Fruit fly (Drosophila melanogaster) whole organism, embryonic: ENCODE data around the gene CG11898.

Experiments
- CG10267 ChIP-seq: fragments of 200-800 bp; sonication (Bioruptor generic); optimal IDR thresholded peaks from 2 replicates; lab custom pipeline; 2018; ENCODE audit warnings: missing biosample characterization, mild to moderate bottlenecking, missing genetic modification characterization, moderate library complexity
- CG10366 ChIP-seq: fragments of 200-800 bp; sonication (Bioruptor generic); IDR thresholded peaks from 2 replicates; pipeline ENCODE4 v1.3.6; 2022; ENCODE audit warnings: missing biosample characterization, missing genetic modification characterization
- CG10565 ChIP-seq: fragments of 200-800 bp; sonication (Bioruptor generic); optimal IDR thresholded peaks from 3 replicates; lab custom pipeline; 2016; ENCODE audit warnings: missing biosample characterization, mild to moderate bottlenecking, missing genetic modification characterization
- CG10959 ChIP-seq: fragments of 200-800 bp; sonication (Bioruptor generic); IDR thresholded peaks from 2 replicates; pipeline ENCODE4 v1.3.6; 2022; ENCODE audit warnings: missing biosample characterization, missing genetic modification characterization
- CG11504 ChIP-seq: fragments of 200-800 bp; sonication (Bioruptor generic); optimal IDR thresholded peaks from 3 replicates; lab custom pipeline; 2019; ENCODE audit warnings: missing biosample characterization, mild to moderate bottlenecking, missing genetic modification characterization, moderate library complexity
- CG11723 ChIP-seq: fragments of 200-800 bp; sonication (Bioruptor generic); optimal IDR thresholded peaks from 2 replicates; lab custom pipeline; 2017; ENCODE audit warnings: missing biosample characterization, mild to moderate bottlenecking, missing genetic modification characterization
- CG12219 ChIP-seq: fragments of 200-800 bp; sonication (Bioruptor generic); optimal IDR thresholded peaks from 3 replicates; lab custom pipeline; 2018; ENCODE audit warnings: missing biosample characterization, mild to moderate bottlenecking, missing genetic modification characterization
- CG12299 ChIP-seq: fragments of 200-800 bp; sonication (Bioruptor generic); optimal IDR thresholded peaks from 2 replicates; lab custom pipeline; 2018; ENCODE audit warnings: missing biosample characterization, mild to moderate bottlenecking, missing genetic modification characterization
- CG14965 ChIP-seq: fragments of 200-800 bp; sonication (Bioruptor generic); optimal IDR thresholded peaks from 2 replicates; lab custom pipeline; 2016; ENCODE audit warnings: missing biosample characterization, missing genetic modification characterization, borderline replicate concordance
- CG16813 ChIP-seq: fragments of 200-800 bp; sonication (Bioruptor generic); IDR thresholded peaks from 3 replicates; pipeline ENCODE4 v1.3.6; 2022; ENCODE audit warnings: missing biosample characterization, missing genetic modification characterization; ENCODE audit not compliant: partially characterized antibody
- CG16815 ChIP-seq: fragments of 200-800 bp; sonication (Bioruptor generic); optimal IDR thresholded peaks from 3 replicates; lab custom pipeline; 2017; ENCODE audit warnings: missing biosample characterization, mild to moderate bottlenecking, missing genetic modification characterization
- CG2678 ChIP-seq: fragments of 200-800 bp; sonication (Bioruptor generic); optimal IDR thresholded peaks from 3 replicates; lab custom pipeline; 2019; ENCODE audit warnings: missing biosample characterization, mild to moderate bottlenecking, missing genetic modification characterization, moderate library complexity
- CG3407 ChIP-seq: fragments of 200-800 bp; sonication (Bioruptor generic); optimal IDR thresholded peaks from 2 replicates; lab custom pipeline; 2018; ENCODE audit warnings: missing biosample characterization, mild to moderate bottlenecking, missing genetic modification characterization
- CG34376 ChIP-seq: fragments of 200-800 bp; sonication (Bioruptor generic); optimal IDR thresholded peaks from 2 replicates; lab custom pipeline; 2018; ENCODE audit warnings: missing biosample characterization, mild to moderate bottlenecking, missing genetic modification characterization
- CG4730 ChIP-seq: fragments of 200-800 bp; sonication (Bioruptor generic); IDR thresholded peaks from 2 replicates; pipeline ENCODE4 v1.3.6; 2022; ENCODE audit warnings: missing biosample characterization, missing genetic modification characterization
- CG6689 ChIP-seq: fragments of 200-800 bp; sonication (Bioruptor generic); IDR thresholded peaks from 2 replicates; pipeline ENCODE4 v1.3.6; 2022; ENCODE audit warnings: missing biosample characterization, missing genetic modification characterization
- CG6813 ChIP-seq: fragments of 200-800 bp; sonication (Bioruptor generic); optimal IDR thresholded peaks from 2 replicates; lab custom pipeline; 2017; ENCODE audit warnings: missing biosample characterization, missing genetic modification characterization, mild to moderate bottlenecking, moderate library complexity, missing genetic modification reagents
- CG7357 ChIP-seq: fragments of 200-800 bp; sonication (Bioruptor generic); IDR thresholded peaks from 3 replicates; pipeline ENCODE4 v1.3.6; 2022; ENCODE audit warnings: missing biosample characterization, missing genetic modification characterization
- CG7786 ChIP-seq: fragments of 200-800 bp; sonication (Bioruptor generic); optimal IDR thresholded peaks from 2 replicates; lab custom pipeline; 2016; ENCODE audit warnings: missing biosample characterization, missing genetic modification characterization
- CG7987 ChIP-seq: fragments of 200-800 bp; sonication (Bioruptor generic); optimal IDR thresholded peaks from 2 replicates; lab custom pipeline; 2018; ENCODE audit warnings: missing biosample characterization, mild to moderate bottlenecking, missing genetic modification characterization, moderate library complexity
- Doc3 ChIP-seq: fragments of 200-800 bp; sonication (Bioruptor generic); IDR thresholded peaks from 3 replicates; pipeline ENCODE4 v1.3.6; 2022; ENCODE audit warnings: missing biosample characterization, missing genetic modification characterization; ENCODE audit not compliant: partially characterized antibody
- HmgZ ChIP-seq: fragments of 200-800 bp; sonication (Bioruptor generic); optimal IDR thresholded peaks from 2 replicates; lab custom pipeline; 2018; ENCODE audit warnings: missing biosample characterization, mild to moderate bottlenecking, missing genetic modification characterization
- Jarid2 ChIP-seq: fragments of 200-800 bp; sonication (Bioruptor generic); optimal IDR thresholded peaks from 3 replicates; lab custom pipeline; 2017; ENCODE audit warnings: mild to moderate bottlenecking, missing biosample characterization, missing genetic modification reagents, missing genetic modification characterization
- MBD-R2 ChIP-seq: fragments of 200-800 bp; sonication (Bioruptor generic); IDR thresholded peaks from 2 replicates; pipeline ENCODE4 v1.3.6; 2022; ENCODE audit warnings: missing biosample characterization, missing genetic modification characterization
- NC2β ChIP-seq: fragments of 200-800 bp; sonication (Bioruptor generic); optimal IDR thresholded peaks from 2 replicates; lab custom pipeline; 2016; ENCODE audit warnings: missing biosample characterization, missing genetic modification characterization
- NfI ChIP-seq: fragments of 200-800 bp; sonication (Bioruptor generic); optimal IDR thresholded peaks from 3 replicates; lab custom pipeline; 2018; ENCODE audit warnings: missing biosample characterization, mild to moderate bottlenecking, missing genetic modification characterization, moderate library complexity
- Rx ChIP-seq: fragments of 200-800 bp; sonication (Bioruptor generic); IDR thresholded peaks from 2 replicates; pipeline ENCODE4 v1.3.6; 2022; ENCODE audit warnings: missing biosample characterization, missing genetic modification characterization
- Six4 ChIP-seq: fragments of 200-800 bp; sonication (Bioruptor generic); optimal IDR thresholded peaks from 2 replicates; lab custom pipeline; 2016; ENCODE audit warnings: missing biosample characterization, missing genetic modification characterization
- Sry-δ ChIP-seq: fragments of 200-800 bp; sonication (Bioruptor generic); optimal IDR thresholded peaks from 2 replicates; lab custom pipeline; 2016; ENCODE audit warnings: missing biosample characterization, missing genetic modification characterization
- Taf1 ChIP-seq: fragments of 200-800 bp; sonication (Bioruptor generic); IDR thresholded peaks from 2 replicates; pipeline ENCODE4 v1.3.6; 2022; ENCODE audit warnings: missing biosample characterization, missing genetic modification characterization
- aop ChIP-seq: fragments of 200-800 bp; sonication (Bioruptor generic); IDR thresholded peaks from 2 replicates; pipeline ENCODE4 v1.3.6; 2022; ENCODE audit warnings: missing biosample characterization, missing genetic modification characterization
- ap ChIP-seq: fragments of 200-800 bp; sonication (Bioruptor generic); IDR thresholded peaks from 2 replicates; pipeline ENCODE4 v1.3.6; 2022; ENCODE audit warnings: missing biosample characterization, missing genetic modification characterization
- ara ChIP-seq: fragments of 200-800 bp; sonication (Bioruptor generic); IDR thresholded peaks from 2 replicates; pipeline ENCODE4 v1.3.6; 2022; ENCODE audit warnings: missing biosample characterization, missing genetic modification characterization
- ase ChIP-seq: fragments of 200-800 bp; sonication (Bioruptor generic); IDR thresholded peaks from 3 replicates; pipeline ENCODE4 v1.3.6; 2022; ENCODE audit warnings: missing biosample characterization, missing genetic modification characterization
- ash1 ChIP-seq: fragments of 200-800 bp; sonication (Bioruptor generic); optimal IDR thresholded peaks from 2 replicates; lab custom pipeline; 2018; ENCODE audit warnings: missing biosample characterization, mild to moderate bottlenecking, missing genetic modification characterization
- cad ChIP-seq: fragments of >200 bp; optimal IDR thresholded peaks from 2 replicates; lab custom pipeline; 2017; ENCODE audit warnings: missing biosample characterization, missing genetic modification characterization
- chm ChIP-seq: fragments of 200-800 bp; sonication (Bioruptor generic); IDR thresholded peaks from 2 replicates; pipeline ENCODE4 v1.3.6; 2022; ENCODE audit warnings: missing biosample characterization, missing genetic modification characterization
- chn ChIP-seq: fragments of 200-800 bp; sonication (Bioruptor generic); optimal IDR thresholded peaks from 2 replicates; lab custom pipeline; 2016; ENCODE audit warnings: missing biosample characterization, missing genetic modification characterization
- crol ChIP-seq: fragments of 200-800 bp; sonication (Bioruptor generic); IDR thresholded peaks from 2 replicates; pipeline ENCODE4 v1.3.6; 2022; ENCODE audit warnings: missing biosample characterization, missing genetic modification characterization
- dmrt11E ChIP-seq: fragments of 200-800 bp; sonication (Bioruptor generic); optimal IDR thresholded peaks from 3 replicates; lab custom pipeline; 2018; ENCODE audit warnings: missing biosample characterization, mild to moderate bottlenecking, missing genetic modification characterization, moderate library complexity
- ems ChIP-seq: fragments of 200-800 bp; sonication (Bioruptor generic); optimal IDR thresholded peaks from 3 replicates; lab custom pipeline; 2016; ENCODE audit warnings: missing biosample characterization, missing genetic modification characterization
- gcm2 ChIP-seq: fragments of 200-800 bp; sonication (Bioruptor generic); optimal IDR thresholded peaks from 2 replicates; lab custom pipeline; 2016; ENCODE audit warnings: missing biosample characterization, missing genetic modification characterization
- gfzf ChIP-seq: fragments of 200-800 bp; sonication (Bioruptor generic); optimal IDR thresholded peaks from 2 replicates; lab custom pipeline; 2016; ENCODE audit warnings: missing biosample characterization, mild to moderate bottlenecking, missing genetic modification characterization, moderate library complexity
- nom ChIP-seq: fragments of 200-800 bp; sonication (Bioruptor generic); optimal IDR thresholded peaks from 2 replicates; lab custom pipeline; 2017; ENCODE audit warnings: missing biosample characterization, missing genetic modification characterization, mild to moderate bottlenecking, moderate library complexity, missing genetic modification reagents
- onecut ChIP-seq: fragments of 200-800 bp; sonication (Bioruptor generic); IDR thresholded peaks from 2 replicates; pipeline ENCODE4 v1.3.6; 2022; ENCODE audit warnings: missing biosample characterization, missing genetic modification characterization
- otp ChIP-seq: fragments of 200-800 bp; sonication (Bioruptor generic); IDR thresholded peaks from 3 replicates; pipeline ENCODE4, ENCODE4 v1.3.6; 2022; ENCODE audit warnings: missing biosample characterization, missing genetic modification characterization
- slbo ChIP-seq: fragments of 200-800 bp; sonication (Bioruptor generic); IDR thresholded peaks from 2 replicates; pipeline ENCODE4 v1.3.6; 2022; ENCODE audit warnings: missing biosample characterization, missing genetic modification characterization
- sob ChIP-seq: fragments of 200-800 bp; sonication (Bioruptor generic); IDR thresholded peaks from 2 replicates; pipeline ENCODE4 v1.3.6; 2022; ENCODE audit warnings: missing biosample characterization, missing genetic modification characterization
- wek ChIP-seq: fragments of 200-800 bp; sonication (Bioruptor generic); optimal IDR thresholded peaks from 3 replicates; lab custom pipeline; 2018; ENCODE audit warnings: missing biosample characterization, mild to moderate bottlenecking, missing genetic modification characterization, moderate library complexity

CG11898 gene

dm6 chr3R:29204612-29205480, 39.4 kb downstream of the CG11898 start (continued):
- TF ChIP-seq ase (GFP tag; lab: Robert Waterston, UW) (peak; percentile 73; the same call in 2 of the 3 replicates), CG2678 (tag; lab: Kevin White, UChicago) (peak; percentile 84), ara (GFP tag; lab: Robert Waterston, UW) (peak; percentile 85), Six4 (GFP tag; lab: Kevin White, UChicago) (peak; percentile 80), CG11723 (GFP tag; lab: Kevin White, UChicago) (peak; percentile 78), CG16813 (no peak), NC2β (peak; percentile 68), onecut (peak; percentile 72), CG3407 (GFP tag; lab: Kevin White, UChicago) (peak; percentile 73), CG7357 (GFP tag; lab: Robert Waterston, UW) (peak; percentile 64; the same call in 2 of the 3 replicates), CG4730 (GFP tag; lab: Robert Waterston, UW) (peak; percentile 40), HmgZ (tag; lab: Kevin White, UChicago) (peak; percentile 48), cad (no peak), ash1 (no peak), Taf1 (GFP tag; lab: Robert Waterston, UW) (no peak), CG12219 (GFP tag; lab: Kevin White, UChicago) (peak; percentile 80), dmrt11E (tag; lab: Kevin White, UChicago) (peak; percentile 76), aop (GFP tag; lab: Robert Waterston, UW) (peak; percentile 56; the same call in 1 of the 2 replicates), CG10959 (GFP tag; lab: Robert Waterston, UW) (peak; percentile 66), gcm2 (GFP tag; lab: Kevin White, UChicago) (peak; percentile 33), CG7987 (GFP tag; lab: Kevin White, UChicago) (no peak), Sry-δ (GFP tag; lab: Kevin White, UChicago) (peak; percentile 30), sob (GFP tag; lab: Robert Waterston, UW) (peak; percentile 49; the same call in 1 of the 2 replicates), CG16815 (GFP tag; lab: Kevin White, UChicago) (peak; percentile 48), CG6689 (peak; percentile 87), Jarid2 (GFP tag; lab: Kevin White, UChicago) (peak; percentile 42), slbo (GFP tag; lab: Robert Waterston, UW) (peak; percentile 51), otp (peak; percentile 80), crol (GFP tag; lab: Robert Waterston, UW) (peak; percentile 40; the same call in 1 of the 2 replicates), gfzf (GFP tag; lab: Kevin White, UChicago) (no peak), ap (GFP tag; lab: Robert Waterston, UW) (peak; percentile 68), CG10366 (GFP tag; lab: Robert Waterston, UW) (peak; percentile 76), CG6813 (peak; percentile 57), CG10267 (tag; lab: Kevin White, UChicago) (peak; percentile 68), CG12299 (tag; lab: Kevin White, UChicago) (peak; percentile 59), nom (GFP tag; lab: Kevin White, UChicago) (peak; percentile 20), CG11504 (peak; percentile 88), chn (GFP tag; lab: Kevin White, UChicago) (peak; percentile 73), Rx (GFP tag; lab: Robert Waterston, UW) (peak; percentile 79), ems (GFP tag; lab: Kevin White, UChicago) (peak; percentile 36), wek (GFP tag; lab: Kevin White, UChicago) (peak; percentile 29), CG7786 (peak; percentile 33), MBD-R2 (no peak), CG14965 (GFP tag; lab: Kevin White, UChicago) (peak; percentile 12), CG34376 (GFP tag; lab: Kevin White, UChicago) (no peak), Doc3 (GFP tag; lab: Robert Waterston, UW) (no peak), NfI (GFP tag; lab: Kevin White, UChicago) (peak; percentile 57), chm (GFP tag; lab: Robert Waterston, UW) (peak; percentile 75; the same call in 1 of the 2 replicates), CG10565 (GFP tag; lab: Kevin White, UChicago) (peak; percentile 24)
